Fruit fly (Drosophila melanogaster) whole organism, embryonic: ENCODE results near the gene CG31075.

ENCODE experiments used
- B-H2 ChIP-seq: fragments of 200-800 bp; sonication (Bioruptor generic); optimal IDR thresholded peaks from 2 replicates; lab custom pipeline; 2018; ENCODE audit warnings: missing biosample characterization, mild to moderate bottlenecking, missing genetic modification characterization
- Bdp1 ChIP-seq: fragments of 200-800 bp; sonication (Bioruptor generic); optimal IDR thresholded peaks from 3 replicates; lab custom pipeline; 2016; ENCODE audit warnings: missing biosample characterization, missing genetic modification characterization
- Bgb ChIP-seq: fragments of 200-800 bp; sonication (Bioruptor generic); IDR thresholded peaks from 2 replicates; pipeline ENCODE4 v1.3.6; 2022; ENCODE audit warnings: missing biosample characterization, missing genetic modification characterization; ENCODE audit not compliant: partially characterized antibody
- CG11093 ChIP-seq: fragments of 200-800 bp; sonication (Bioruptor generic); IDR thresholded peaks from 3 replicates; pipeline ENCODE4 v1.3.6; 2022; ENCODE audit warnings: missing biosample characterization, missing genetic modification characterization
- CG11504 ChIP-seq: fragments of 200-800 bp; sonication (Bioruptor generic); optimal IDR thresholded peaks from 3 replicates; lab custom pipeline; 2019; ENCODE audit warnings: missing biosample characterization, mild to moderate bottlenecking, missing genetic modification characterization, moderate library complexity
- CG12391 ChIP-seq: fragments of 200-800 bp; sonication (Bioruptor generic); optimal IDR thresholded peaks from 3 replicates; lab custom pipeline; 2018; ENCODE audit warnings: missing biosample characterization, mild to moderate bottlenecking, missing genetic modification characterization, moderate library complexity
- CG14441 ChIP-seq: fragments of 200-800 bp; sonication (Bioruptor generic); IDR thresholded peaks from 2 replicates; pipeline ENCODE4 v1.3.6; 2022; ENCODE audit warnings: missing biosample characterization, missing genetic modification characterization
- CG14965 ChIP-seq: fragments of 200-800 bp; sonication (Bioruptor generic); optimal IDR thresholded peaks from 2 replicates; lab custom pipeline; 2016; ENCODE audit warnings: missing biosample characterization, missing genetic modification characterization, borderline replicate concordance
- CG1529 ChIP-seq: fragments of 200-800 bp; sonication (Bioruptor generic); optimal IDR thresholded peaks from 3 replicates; lab custom pipeline; 2018; ENCODE audit warnings: missing biosample characterization, missing genetic modification characterization
- CG15601 ChIP-seq: fragments of 200-800 bp; sonication (Bioruptor generic); optimal IDR thresholded peaks from 3 replicates; lab custom pipeline; 2019; ENCODE audit warnings: missing biosample characterization, mild to moderate bottlenecking, missing genetic modification characterization, moderate library complexity
- CG16779 ChIP-seq: fragments of 200-800 bp; sonication (Bioruptor generic); IDR thresholded peaks from 2 replicates; pipeline ENCODE4 v1.3.6; 2022; ENCODE audit warnings: missing biosample characterization, missing genetic modification characterization
- CG16863 ChIP-seq: fragments of 200-800 bp; sonication (Bioruptor generic); optimal IDR thresholded peaks from 3 replicates; lab custom pipeline; 2016; ENCODE audit warnings: missing biosample characterization, missing genetic modification characterization
- CG17328 ChIP-seq: fragments of 200-800 bp; sonication (Bioruptor generic); IDR thresholded peaks from 2 replicates; pipeline ENCODE4 v1.3.6; 2022; ENCODE audit warnings: missing biosample characterization, missing genetic modification characterization
- CG17385 ChIP-seq: fragments of 200-800 bp; sonication (Bioruptor generic); optimal IDR thresholded peaks from 3 replicates; lab custom pipeline; 2018; ENCODE audit warnings: missing biosample characterization, mild to moderate bottlenecking, missing genetic modification characterization
- CG1832 ChIP-seq: fragments of 200-800 bp; sonication (Bioruptor generic); optimal IDR thresholded peaks from 2 replicates; lab custom pipeline; 2017; ENCODE audit warnings: missing biosample characterization, mild to moderate bottlenecking, missing genetic modification characterization, inconsistent platforms
- CG31388 ChIP-seq: fragments of 200-800 bp; sonication (Bioruptor generic); optimal IDR thresholded peaks from 2 replicates; lab custom pipeline; 2016; ENCODE audit warnings: missing biosample characterization, missing genetic modification characterization
- CG34376 ChIP-seq: fragments of 200-800 bp; sonication (Bioruptor generic); optimal IDR thresholded peaks from 2 replicates; lab custom pipeline; 2018; ENCODE audit warnings: missing biosample characterization, mild to moderate bottlenecking, missing genetic modification characterization
- CG4360 ChIP-seq: fragments of 200-800 bp; sonication (Bioruptor generic); IDR thresholded peaks from 2 replicates; pipeline ENCODE4 v1.3.6; 2022; ENCODE audit warnings: missing biosample characterization, missing genetic modification characterization
- CG4730 ChIP-seq: fragments of 200-800 bp; sonication (Bioruptor generic); IDR thresholded peaks from 2 replicates; pipeline ENCODE4 v1.3.6; 2022; ENCODE audit warnings: missing biosample characterization, missing genetic modification characterization
- CG9437 ChIP-seq: fragments of 200-800 bp; sonication (Bioruptor generic); optimal IDR thresholded peaks from 2 replicates; lab custom pipeline; 2018; ENCODE audit warnings: missing biosample characterization, mild to moderate bottlenecking, missing genetic modification characterization
- CoRest ChIP-seq: fragments of 200-800 bp; sonication (Bioruptor generic); optimal IDR thresholded peaks from 3 replicates; lab custom pipeline; 2018; ENCODE audit warnings: missing biosample characterization, mild to moderate bottlenecking, missing genetic modification characterization, moderate library complexity
- D19A ChIP-seq: fragments of 200-800 bp; optimal IDR thresholded peaks from 3 replicates; lab custom pipeline; 2019; ENCODE audit warnings: missing biosample characterization, mild to moderate bottlenecking, missing genetic modification characterization, moderate library complexity
- Dbx ChIP-seq: fragments of 200-800 bp; sonication (Bioruptor generic); IDR thresholded peaks from 3 replicates; pipeline ENCODE4 v1.3.6; 2022; ENCODE audit warnings: missing biosample characterization, missing genetic modification characterization
- Dref ChIP-seq: fragments of 200-800 bp; sonication (Bioruptor generic); IDR thresholded peaks from 2 replicates; pipeline ENCODE4 v1.3.6; 2022; ENCODE audit warnings: missing biosample characterization, missing genetic modification characterization
- Drgx ChIP-seq: fragments of 200-800 bp; sonication (Bioruptor generic); IDR thresholded peaks from 2 replicates; pipeline ENCODE4 v1.3.6; 2022; ENCODE audit warnings: missing biosample characterization, missing genetic modification characterization
- E2f1 ChIP-seq: fragments of 200-800 bp; sonication (Bioruptor generic); IDR thresholded peaks from 2 replicates; pipeline ENCODE4 v1.3.6; 2022; ENCODE audit warnings: missing biosample characterization, missing genetic modification characterization
- Hr39 ChIP-seq: fragments of >200 bp; optimal IDR thresholded peaks from 2 replicates; lab custom pipeline; 2017
- MESR4 ChIP-seq: fragments of 200-800 bp; sonication (Bioruptor generic); optimal IDR thresholded peaks from 2 replicates; lab custom pipeline; 2018; ENCODE audit warnings: missing biosample characterization, mild to moderate bottlenecking, missing genetic modification characterization, moderate library complexity
- MTF-1 ChIP-seq: fragments of 200-800 bp; sonication (Bioruptor generic); optimal IDR thresholded peaks from 2 replicates; lab custom pipeline; 2018; ENCODE audit warnings: missing biosample characterization, mild to moderate bottlenecking, missing genetic modification characterization, borderline replicate concordance
- Mad ChIP-seq: fragments of 200-800 bp; sonication (Bioruptor generic); optimal IDR thresholded peaks from 2 replicates; lab custom pipeline; 2016; ENCODE audit warnings: missing biosample characterization, missing genetic modification characterization
- Myb ChIP-seq: fragments of 200-800 bp; sonication (Bioruptor generic); optimal IDR thresholded peaks from 2 replicates; lab custom pipeline; 2016; ENCODE audit warnings: missing biosample characterization, missing genetic modification characterization
- Pdp1 ChIP-seq, 2 experiments: fragments of 200-800 bp; sonication (Bioruptor generic); optimal IDR thresholded peaks; 3 replicates each; lab custom pipeline; 2016; ENCODE audit warnings: missing biosample characterization in 2 of 2, missing genetic modification characterization in 2 of 2, mild to moderate bottlenecking in 1 of 2, moderate library complexity in 1 of 2
- Poxn ChIP-seq: fragments of 200-800 bp; sonication (Bioruptor generic); IDR thresholded peaks from 2 replicates; pipeline ENCODE4 v1.3.6; 2022; ENCODE audit warnings: missing biosample characterization, missing genetic modification characterization
- abd-A ChIP-seq: fragments of 200-800 bp; sonication (Bioruptor generic); optimal IDR thresholded peaks from 3 replicates; lab custom pipeline; 2019; ENCODE audit warnings: missing biosample characterization, mild to moderate bottlenecking, missing genetic modification characterization, moderate library complexity
- al ChIP-seq: fragments of 200-800 bp; sonication (Bioruptor generic); IDR thresholded peaks from 2 replicates; pipeline ENCODE4 v1.3.6; 2022; ENCODE audit warnings: missing biosample characterization, missing genetic modification characterization
- ara ChIP-seq: fragments of 200-800 bp; sonication (Bioruptor generic); IDR thresholded peaks from 2 replicates; pipeline ENCODE4 v1.3.6; 2022; ENCODE audit warnings: missing biosample characterization, missing genetic modification characterization
- dpn ChIP-seq, 2 experiments: fragments of 200-800 bp; sonication (Bioruptor generic); optimal IDR thresholded peaks; 3 replicates each; lab custom pipeline; 2016; ENCODE audit warnings: missing biosample characterization in 2 of 2, missing genetic modification characterization in 2 of 2
- emc ChIP-seq: fragments of 200-800 bp; sonication (Bioruptor generic); optimal IDR thresholded peaks from 2 replicates; lab custom pipeline; 2016; ENCODE audit warnings: missing biosample characterization, missing genetic modification characterization
- eve ChIP-seq, 2 experiments: fragments of >200 bp; optimal IDR thresholded peaks; 2 replicates each; lab custom pipeline; 2017; ENCODE audit warnings: missing biosample characterization in 2 of 2, missing genetic modification characterization in 2 of 2
- eyg ChIP-seq: fragments of 200-800 bp; sonication (Bioruptor generic); optimal IDR thresholded peaks from 3 replicates; lab custom pipeline; 2016; ENCODE audit warnings: missing biosample characterization, missing genetic modification characterization
- fd96Cb ChIP-seq: fragments of 200-800 bp; sonication (Bioruptor generic); optimal IDR thresholded peaks from 2 replicates; lab custom pipeline; 2018; ENCODE audit warnings: missing biosample characterization, mild to moderate bottlenecking, missing genetic modification characterization, moderate library complexity
- gfzf ChIP-seq: fragments of 200-800 bp; sonication (Bioruptor generic); optimal IDR thresholded peaks from 2 replicates; lab custom pipeline; 2016; ENCODE audit warnings: missing biosample characterization, mild to moderate bottlenecking, missing genetic modification characterization, moderate library complexity
- gsb-n ChIP-seq: fragments of 200-800 bp; sonication (Bioruptor generic); optimal IDR thresholded peaks from 3 replicates; lab custom pipeline; 2018; ENCODE audit warnings: missing biosample characterization, mild to moderate bottlenecking, missing genetic modification characterization
- insv ChIP-seq, 2 experiments: fragments of 200-800 bp; sonication (Bioruptor generic); optimal IDR thresholded peaks; 3 replicates each; lab custom pipeline; 2016 to 2018; ENCODE audit warnings: missing biosample characterization in 2 of 2, missing genetic modification characterization in 2 of 2
- jing ChIP-seq: fragments of 200-800 bp; sonication (Bioruptor generic); optimal IDR thresholded peaks from 2 replicates; lab custom pipeline; 2018; ENCODE audit warnings: missing biosample characterization, mild to moderate bottlenecking, missing genetic modification characterization
- ken ChIP-seq: fragments of 200-800 bp; sonication (Bioruptor generic); IDR thresholded peaks from 3 replicates; pipeline ENCODE4 v1.3.6; 2022; ENCODE audit warnings: missing biosample characterization, missing genetic modification characterization
- lab ChIP-seq: fragments of 200-800 bp; sonication (Bioruptor generic); optimal IDR thresholded peaks from 3 replicates; lab custom pipeline; 2017; ENCODE audit warnings: missing biosample characterization, missing genetic modification characterization, mild to moderate bottlenecking, moderate library complexity, missing genetic modification reagents
- p53 ChIP-seq: fragments of 200-800 bp; sonication (Bioruptor generic); optimal IDR thresholded peaks from 2 replicates; lab custom pipeline; 2016; ENCODE audit warnings: missing biosample characterization, missing genetic modification characterization
- pnt ChIP-seq: fragments of 200-800 bp; sonication (Bioruptor generic); optimal IDR thresholded peaks from 3 replicates; lab custom pipeline; 2016; ENCODE audit warnings: missing biosample characterization, missing genetic modification characterization
- prd ChIP-seq, 3 experiments: fragments of >200 bp in 2 of 3; fragments of 200-800 bp in 1 of 3; sonication (Bioruptor generic) in 1 of 3; optimal IDR thresholded peaks in 2 of 3; IDR thresholded peaks in 1 of 3; 2 replicates in 2 of 3; 3 replicates in 1 of 3; pipeline versions ENCODE4 v1.3.6 to Lab custom; 2017 to 2022; ENCODE audit warnings: missing biosample characterization in 1 of 3, missing genetic modification characterization in 1 of 3
- repo ChIP-seq: fragments of 200-800 bp; sonication (Bioruptor generic); optimal IDR thresholded peaks from 2 replicates; lab custom pipeline; 2016; ENCODE audit warnings: missing biosample characterization, missing genetic modification characterization
- schlank ChIP-seq: fragments of 200-800 bp; sonication (Bioruptor generic); optimal IDR thresholded peaks from 2 replicates; lab custom pipeline; 2018; ENCODE audit warnings: missing biosample characterization, mild to moderate bottlenecking, missing genetic modification characterization

CG31075 gene

DNA sequence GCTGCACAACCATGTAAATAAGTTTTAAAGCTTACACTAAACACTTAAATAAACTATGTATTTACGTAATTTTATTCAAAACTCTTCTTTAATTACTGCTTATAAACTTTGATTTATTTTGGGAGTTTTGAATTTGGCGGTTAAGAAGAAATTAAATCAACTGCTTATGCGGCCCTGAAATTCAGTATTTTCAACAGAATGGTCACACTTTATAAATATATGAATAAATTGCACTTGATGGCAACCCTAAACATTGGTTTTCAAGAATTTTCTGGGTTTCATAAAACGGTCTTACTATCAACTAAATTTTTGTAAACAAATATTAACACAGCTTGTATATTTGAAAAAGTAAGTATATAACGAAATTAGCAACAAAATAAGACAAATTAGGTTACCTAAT, 43.1 kb downstream of the CG31075 start, which contains the start of gene CG14252 (continued):
- peak; percentile 33 for TF ChIP-seq MESR4
- TF ChIP-seq emc (GFP tag; lab: Kevin White, UChicago), result no peak
- peak; percentile 2 for TF ChIP-seq Myb (GFP tag; lab: Kevin White, UChicago)
- no peak for TF ChIP-seq CG17385 (GFP tag; lab: Kevin White, UChicago)
- TF ChIP-seq CG14965 (GFP tag; lab: Kevin White, UChicago), result no peak
- TF ChIP-seq CG34376 (GFP tag; lab: Kevin White, UChicago), result peak; percentile 29
- TF ChIP-seq MTF-1, result no peak
- peak; percentile 52 for TF ChIP-seq B-H2 (GFP tag; lab: Kevin White, UChicago)
- no peak for TF ChIP-seq Drgx (GFP tag; lab: Robert Waterston, UW)
- no peak for TF ChIP-seq fd96Cb (tag; lab: Kevin White, UChicago)
- TF ChIP-seq CG4360, result no peak
- TF ChIP-seq CG12391 (tag; lab: Kevin White, UChicago), result peak; percentile 41
- TF ChIP-seq ken (GFP tag; lab: Robert Waterston, UW), result no peak
- TF ChIP-seq schlank (tag; lab: Kevin White, UChicago), result no peak
- TF ChIP-seq eve (GFP tag; optimal IDR thresholded peaks at IDR 0.05; lab: Kevin White, UChicago), result no peak
- no peak for TF ChIP-seq CG31388 (GFP tag; lab: Kevin White, UChicago)
- no peak for TF ChIP-seq al (GFP tag; lab: Robert Waterston, UW)
- TF ChIP-seq E2f1 (GFP tag; lab: Robert Waterston, UW), result no peak
- TF ChIP-seq Bgb (GFP tag; lab: Robert Waterston, UW), result no peak
- TF ChIP-seq D19A, result no peak
- TF ChIP-seq ara, result no peak
- TF ChIP-seq Dbx, result no peak; the same call in 2 of the 3 replicates
- peak; percentile 36 for TF ChIP-seq Bdp1 (GFP tag; lab: Kevin White, UChicago)
- TF ChIP-seq gsb-n (tag; lab: Kevin White, UChicago), result peak; percentile 9
- no peak for TF ChIP-seq CG4730 (GFP tag; lab: Robert Waterston, UW)
- no peak for TF ChIP-seq CG14441
- no peak for TF ChIP-seq abd-A (tag; lab: Kevin White, UChicago)
- no peak for TF ChIP-seq Hr39
- TF ChIP-seq CG9437, result no peak
- no peak for TF ChIP-seq CG11093 (GFP tag; lab: Robert Waterston, UW)
- TF ChIP-seq Dref (GFP tag; lab: Robert Waterston, UW), result no peak
- no peak for TF ChIP-seq repo
- TF ChIP-seq dpn (GFP tag; optimal IDR thresholded peaks at IDR 0.05; lab: Kevin White, UChicago), result peak in 1 of 2 experiments; percentile 16
- TF ChIP-seq insv (GFP tag; optimal IDR thresholded peaks at IDR 0.05; lab: Kevin White, UChicago), result peak in 1 of 2 experiments; percentile 6
- TF ChIP-seq CG1832 (GFP tag; lab: Kevin White, UChicago), result no peak
- peak; percentile 23 for TF ChIP-seq CoRest (tag; lab: Kevin White, UChicago)
- no peak for TF ChIP-seq pnt (GFP tag; lab: Kevin White, UChicago)
- no peak for TF ChIP-seq CG16779 (GFP tag; lab: Robert Waterston, UW)
- no peak for TF ChIP-seq p53 (GFP tag; lab: Kevin White, UChicago)
- TF ChIP-seq Pdp1 (GFP tag; optimal IDR thresholded peaks at IDR 0.05; lab: Kevin White, UChicago), result peak in 1 of 2 experiments; percentile 71
- TF ChIP-seq Mad (GFP tag; lab: Kevin White, UChicago), result no peak
- no peak for TF ChIP-seq eyg (GFP tag; lab: Kevin White, UChicago)
- TF ChIP-seq CG16863 (GFP tag; lab: Kevin White, UChicago), result no peak
- TF ChIP-seq lab, result no peak
- TF ChIP-seq prd (optimal IDR thresholded peaks at IDR 0.05; lab: Kevin White, UChicago), result no peak
- TF ChIP-seq prd (GFP tag; IDR thresholded peaks at IDR 0.05; lab: Robert Waterston, UW), result no peak
- no peak for TF ChIP-seq jing
- TF ChIP-seq CG1529 (GFP tag; lab: Kevin White, UChicago), result no peak
- TF ChIP-seq gfzf (GFP tag; lab: Kevin White, UChicago), result peak; percentile 97
- no peak for TF ChIP-seq CG11504 (tag; lab: Kevin White, UChicago)
- peak; percentile 61 for TF ChIP-seq CG15601
- TF ChIP-seq Poxn (GFP tag; lab: Robert Waterston, UW), result no peak
- no peak for TF ChIP-seq CG17328
